Fruit fly (Drosophila melanogaster) whole organism, wandering third instar larva: ENCODE results near the gene CG3764.

Source experiments
- CG32264 ChIP-seq: fragments of 200-800 bp; sonication (Bioruptor generic); optimal IDR thresholded peaks from 2 replicates; lab custom pipeline; 2016; ENCODE audit warnings: missing biosample characterization, missing genetic modification characterization
- CG9705 ChIP-seq: fragments of 200-800 bp; sonication (Bioruptor generic); optimal IDR thresholded peaks from 2 replicates; lab custom pipeline; 2018; ENCODE audit warnings: missing biosample characterization, mild to moderate bottlenecking, missing genetic modification characterization
- CrebA ChIP-seq: fragments of 200-800 bp; sonication (Bioruptor generic); optimal IDR thresholded peaks from 2 replicates; lab custom pipeline; 2016; ENCODE audit warnings: missing biosample characterization, mild to moderate bottlenecking, missing genetic modification characterization, borderline replicate concordance
- Dfd ChIP-seq: fragments of >200 bp; optimal IDR thresholded peaks from 2 replicates; lab custom pipeline; 2017; ENCODE audit warnings: missing biosample characterization, missing genetic modification characterization
- Dif ChIP-seq: fragments of 200-275, 200-300 bp; sonication (Bioruptor generic); optimal IDR thresholded peaks from 2 replicates; lab custom pipeline; 2018; ENCODE audit warnings: missing biosample characterization, missing genetic modification characterization; ENCODE audit not compliant: partially characterized antibody
- GATAd ChIP-seq: sonication (Bioruptor generic); optimal IDR thresholded peaks from 2 replicates; lab custom pipeline; 2016; ENCODE audit warnings: missing biosample characterization, missing genetic modification characterization
- Hnf4 ChIP-seq: fragments of 200-800 bp; sonication (Bioruptor generic); optimal IDR thresholded peaks from 2 replicates; lab custom pipeline; 2016; ENCODE audit warnings: missing biosample characterization, mild to moderate bottlenecking, missing genetic modification characterization
- Hr78 ChIP-seq: fragments of >200 bp; optimal IDR thresholded peaks from 2 replicates; lab custom pipeline; 2017; ENCODE audit warnings: missing biosample characterization, missing genetic modification characterization
- Hr83 ChIP-seq: fragments of 200-300 bp; sonication (Bioruptor generic); optimal IDR thresholded peaks from 2 replicates; lab custom pipeline; 2016; ENCODE audit warnings: missing biosample characterization, mild to moderate bottlenecking, missing genetic modification characterization, moderate library complexity; ENCODE audit not compliant: poor library complexity, severe bottlenecking
- Jra ChIP-seq: sonication (Bioruptor generic); optimal IDR thresholded peaks from 2 replicates; lab custom pipeline; 2016; ENCODE audit warnings: missing biosample characterization, missing genetic modification characterization
- Mio ChIP-seq: sonication (Bioruptor generic); optimal IDR thresholded peaks from 2 replicates; lab custom pipeline; 2016; ENCODE audit warnings: missing biosample characterization, missing genetic modification characterization
- Myc ChIP-seq: fragments of >200 bp; optimal IDR thresholded peaks from 2 replicates; lab custom pipeline; 2017
- OdsH ChIP-seq: fragments of 200-800 bp; sonication (Bioruptor generic); optimal IDR thresholded peaks from 2 replicates; lab custom pipeline; 2016; ENCODE audit warnings: missing biosample characterization, mild to moderate bottlenecking, missing genetic modification characterization
- Rel ChIP-seq, 2 experiments: fragments of 200-800 bp; sonication (Bioruptor generic) in 1 of 2; optimal IDR thresholded peaks; 2 replicates in 1 of 2; 3 replicates in 1 of 2; lab custom pipeline; 2016 to 2019; ENCODE audit warnings: mild to moderate bottlenecking in 2 of 2, missing biosample characterization in 2 of 2, missing genetic modification characterization in 2 of 2, moderate library complexity in 1 of 2
- Sp1 ChIP-seq: fragments of 200-800 bp; sonication (Bioruptor generic); optimal IDR thresholded peaks from 3 replicates; lab custom pipeline; 2019; ENCODE audit warnings: missing biosample characterization, mild to moderate bottlenecking, missing genetic modification characterization, moderate library complexity
- Vsx2 ChIP-seq: fragments of 200-300, 225-300 bp; sonication (Bioruptor generic); optimal IDR thresholded peaks from 2 replicates; lab custom pipeline; 2018; ENCODE audit warnings: missing biosample characterization, missing genetic modification characterization; ENCODE audit not compliant: partially characterized antibody
- br ChIP-seq: fragments of 200-800 bp; sonication (Bioruptor generic); optimal IDR thresholded peaks from 2 replicates; lab custom pipeline; 2016; ENCODE audit warnings: missing biosample characterization, missing genetic modification characterization
- brk ChIP-seq: fragments of 200-800 bp; sonication (Bioruptor generic); optimal IDR thresholded peaks from 2 replicates; lab custom pipeline; 2016; ENCODE audit warnings: missing biosample characterization, mild to moderate bottlenecking, missing genetic modification characterization
- dl ChIP-seq, 2 experiments: fragments of 175-275, 200-275 bp in 1 of 2; fragments of 200-275 bp in 1 of 2; sonication (Bioruptor generic); optimal IDR thresholded peaks; lab custom pipeline; 2018; ENCODE audit warnings: mild to moderate bottlenecking in 2 of 2, missing biosample characterization in 2 of 2, missing genetic modification characterization in 2 of 2, moderate library complexity in 2 of 2; ENCODE audit not compliant: partially characterized antibody in 2 of 2, insufficient read depth in 1 of 2
- dmrt93B ChIP-seq: fragments of 200-800 bp; sonication (Bioruptor generic); optimal IDR thresholded peaks from 2 replicates; lab custom pipeline; 2018; ENCODE audit warnings: missing biosample characterization, mild to moderate bottlenecking, missing genetic modification characterization
- ey ChIP-seq: fragments of 200-800 bp; sonication (Bioruptor generic); optimal IDR thresholded peaks from 2 replicates; lab custom pipeline; 2016; ENCODE audit warnings: missing biosample characterization, missing genetic modification characterization
- foxo ChIP-seq, 2 experiments: fragments of 200-800 bp; sonication (Bioruptor generic); optimal IDR thresholded peaks; 2 replicates in 1 of 2; 3 replicates in 1 of 2; lab custom pipeline; 2016 to 2017; ENCODE audit warnings: missing biosample characterization in 2 of 2, missing genetic modification characterization in 2 of 2
- fru ChIP-seq: fragments of 200-800 bp; sonication (Bioruptor generic); optimal IDR thresholded peaks from 3 replicates; lab custom pipeline; 2016; ENCODE audit warnings: missing biosample characterization, mild to moderate bottlenecking, missing genetic modification characterization
- h ChIP-seq: fragments of 200-800 bp; sonication (Bioruptor generic); optimal IDR thresholded peaks from 3 replicates; lab custom pipeline; 2016; ENCODE audit warnings: missing biosample characterization, mild to moderate bottlenecking, missing genetic modification characterization
- jim ChIP-seq: fragments of 175-275, 200-325 bp; sonication (Bioruptor generic); optimal IDR thresholded peaks from 2 replicates; lab custom pipeline; 2016; ENCODE audit warnings: missing biosample characterization, mild to moderate bottlenecking, missing genetic modification characterization
- lola ChIP-seq: fragments of >200 bp; optimal IDR thresholded peaks from 2 replicates; lab custom pipeline; 2017; ENCODE audit warnings: missing biosample characterization, missing genetic modification characterization
- psq ChIP-seq: fragments of 200-800 bp; sonication (Bioruptor generic); optimal IDR thresholded peaks from 3 replicates; lab custom pipeline; 2017; ENCODE audit warnings: missing biosample characterization, mild to moderate bottlenecking, missing genetic modification characterization, moderate library complexity
- rgr ChIP-seq: fragments of 200-800 bp; sonication (Bioruptor generic); optimal IDR thresholded peaks from 3 replicates; lab custom pipeline; 2016; ENCODE audit warnings: missing biosample characterization, mild to moderate bottlenecking, missing genetic modification characterization
- sage ChIP-seq: fragments of 200-800 bp; sonication (Bioruptor generic); optimal IDR thresholded peaks from 2 replicates; lab custom pipeline; 2016; ENCODE audit warnings: missing biosample characterization, mild to moderate bottlenecking, missing genetic modification characterization
- tai ChIP-seq: sonication (Bioruptor generic); optimal IDR thresholded peaks from 2 replicates; lab custom pipeline; 2016; ENCODE audit warnings: missing biosample characterization, missing genetic modification characterization
- usp ChIP-seq: fragments of >200 bp; optimal IDR thresholded peaks from 2 replicates; lab custom pipeline; 2017; ENCODE audit warnings: missing biosample characterization, missing genetic modification characterization
- woc ChIP-seq: sonication (Bioruptor generic); optimal IDR thresholded peaks from 2 replicates; lab custom pipeline; 2016; ENCODE audit warnings: missing biosample characterization, mild to moderate bottlenecking, missing genetic modification characterization

The CG3764 gene

DNA sequence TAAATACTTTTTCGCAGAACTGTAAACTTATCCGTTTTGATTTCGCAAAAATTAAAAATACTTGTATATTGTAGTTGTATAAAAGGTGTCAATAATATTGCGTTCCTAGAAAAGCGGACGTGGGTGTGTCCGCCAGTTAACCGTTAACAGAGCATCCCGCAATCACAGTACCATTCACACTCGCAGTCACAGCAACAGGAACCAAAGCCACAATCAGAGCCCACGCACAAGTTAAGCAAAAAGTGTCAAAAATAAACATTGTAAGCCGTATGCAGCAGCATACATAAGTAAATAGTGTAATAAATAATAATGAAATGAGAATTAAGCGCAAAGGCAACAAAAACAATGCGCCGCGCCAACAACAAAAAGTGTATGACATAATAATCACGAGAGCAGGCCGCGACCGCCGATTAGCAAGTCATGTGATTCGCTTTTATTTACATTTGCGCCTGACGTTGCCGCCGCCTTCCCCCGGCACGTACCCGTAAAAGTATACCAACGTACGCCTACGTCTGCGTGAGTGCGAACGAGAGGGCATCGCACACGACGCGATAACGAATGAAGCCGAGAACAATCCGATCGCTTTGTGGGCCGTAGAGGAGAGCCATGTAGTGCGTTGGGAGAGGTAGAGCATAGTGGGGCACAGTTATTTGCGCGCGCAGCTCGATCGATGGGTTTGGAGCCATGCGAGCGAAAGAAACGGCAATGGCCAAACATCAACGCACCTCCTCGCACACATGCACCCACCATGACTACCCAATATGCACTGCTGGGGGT, 2.5 kb downstream of the CG3764 start:
- TF ChIP-seq dl (GFP tag; optimal IDR thresholded peaks at IDR 0.05; lab: Kevin White, UChicago; ENCODE audit: insufficient read depth in 1 of 2, partially characterized antibody in 2 of 2), result peak; percentile 63 to 84
- TF ChIP-seq foxo (GFP tag; optimal IDR thresholded peaks at IDR 0.05; lab: Kevin White, UChicago), result peak in 1 of 2 experiments; percentile 10
- peak; percentile 50 for TF ChIP-seq Hnf4 (GFP tag; lab: Kevin White, UChicago)
- no peak for TF ChIP-seq CrebA (GFP tag; lab: Kevin White, UChicago)
- TF ChIP-seq dmrt93B, result no peak
- TF ChIP-seq Mio (GFP tag; lab: Kevin White, UChicago), result no peak
- peak; percentile 39 for TF ChIP-seq Jra (GFP tag; lab: Kevin White, UChicago)
- TF ChIP-seq Rel (GFP tag; optimal IDR thresholded peaks at IDR 0.05; lab: Kevin White, UChicago), result no peak
- peak; percentile 89 for TF ChIP-seq Rel (tag; optimal IDR thresholded peaks at IDR 0.05; lab: Kevin White, UChicago)
- TF ChIP-seq OdsH (GFP tag; lab: Kevin White, UChicago), result peak; percentile 28
- peak; percentile 9 for TF ChIP-seq brk (GFP tag; lab: Kevin White, UChicago)
- peak; percentile 94 for TF ChIP-seq h
- TF ChIP-seq ey, result peak; percentile 26
- no peak for TF ChIP-seq Myc (lab: Kevin White, UChicago)
- TF ChIP-seq Dif, result peak; percentile 81
- peak; percentile 95 for TF ChIP-seq Hr83 (GFP tag; lab: Kevin White, UChicago)
- peak; percentile 36 for TF ChIP-seq fru (GFP tag; lab: Kevin White, UChicago)
- TF ChIP-seq br (GFP tag; lab: Kevin White, UChicago), result peak; percentile 70
- TF ChIP-seq Sp1 (GFP tag; lab: Kevin White, UChicago), result peak; percentile 17
- peak; percentile 73 for TF ChIP-seq woc (GFP tag; lab: Kevin White, UChicago)
- TF ChIP-seq lola (GFP tag; lab: Kevin White, UChicago), result no peak
- TF ChIP-seq psq (GFP tag; lab: Kevin White, UChicago), result peak; percentile 0
- TF ChIP-seq jim (GFP tag; lab: Kevin White, UChicago), result no peak

DNA sequence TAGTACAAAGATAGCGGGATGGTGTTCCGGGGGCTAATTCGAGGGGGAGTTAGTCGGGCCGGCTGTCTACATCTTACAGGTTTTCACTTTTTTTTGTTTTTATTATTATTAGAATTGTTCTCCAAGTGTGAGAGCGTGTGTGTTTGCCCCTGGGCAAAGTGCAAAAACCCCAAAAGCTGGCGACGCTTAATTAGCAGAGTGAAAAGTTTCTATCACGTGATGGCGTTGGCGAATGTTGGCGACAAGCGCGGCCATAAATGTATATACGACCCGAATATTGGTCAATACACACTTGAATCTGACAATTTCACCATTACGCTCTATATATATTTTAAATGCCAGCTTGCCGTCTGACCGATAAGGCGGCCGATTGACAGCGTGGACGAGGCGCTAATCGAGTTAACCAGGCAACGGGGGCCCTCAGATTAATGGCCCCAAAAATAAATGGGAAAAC, 3.4 kb downstream of the CG3764 start:
- TF ChIP-seq Vsx2 (GFP tag; lab: Kevin White, UChicago) (peak; percentile 21), tai (GFP tag; lab: Kevin White, UChicago) (no peak), rgr (GFP tag; lab: Kevin White, UChicago) (peak; percentile 21), dl (GFP tag; optimal IDR thresholded peaks at IDR 0.05; lab: Kevin White, UChicago; ENCODE audit: insufficient read depth in 1 of 2, partially characterized antibody in 2 of 2) (no peak), usp (GFP tag; lab: Kevin White, UChicago) (no peak), Rel (GFP tag; optimal IDR thresholded peaks at IDR 0.05; lab: Kevin White, UChicago) (no peak), Rel (tag; optimal IDR thresholded peaks at IDR 0.05; lab: Kevin White, UChicago) (peak; percentile 51), CrebA (GFP tag; lab: Kevin White, UChicago) (peak; percentile 51), br (GFP tag; lab: Kevin White, UChicago) (peak; percentile 12), Hnf4 (GFP tag; lab: Kevin White, UChicago) (peak; percentile 12)

DNA sequence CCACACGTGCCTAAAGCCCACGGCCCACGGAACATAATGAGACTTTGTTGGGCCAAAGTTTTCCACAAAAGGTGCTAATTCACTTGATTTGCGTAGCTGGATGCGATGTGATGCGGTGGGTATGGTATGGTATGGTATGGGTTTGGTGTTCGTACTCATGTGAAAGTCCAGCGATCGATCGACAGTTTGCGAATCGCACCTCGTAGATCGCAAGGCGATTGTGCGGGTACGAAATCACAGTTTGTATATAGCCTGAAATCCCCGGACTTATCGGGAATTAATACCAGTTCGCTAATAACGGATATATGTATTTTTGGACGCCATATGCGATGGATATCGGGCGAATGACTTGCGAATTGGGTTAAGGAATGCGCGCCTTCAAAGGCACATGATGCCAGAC, 4.4 kb downstream of the CG3764 start:
- TF ChIP-seq CG32264 (GFP tag; lab: Kevin White, UChicago) (no peak), Rel (GFP tag; optimal IDR thresholded peaks at IDR 0.05; lab: Kevin White, UChicago) (no peak), Rel (tag; optimal IDR thresholded peaks at IDR 0.05; lab: Kevin White, UChicago) (peak; percentile 98)
- TF ChIP-seq, all 38 proteins: peak for 1

DNA sequence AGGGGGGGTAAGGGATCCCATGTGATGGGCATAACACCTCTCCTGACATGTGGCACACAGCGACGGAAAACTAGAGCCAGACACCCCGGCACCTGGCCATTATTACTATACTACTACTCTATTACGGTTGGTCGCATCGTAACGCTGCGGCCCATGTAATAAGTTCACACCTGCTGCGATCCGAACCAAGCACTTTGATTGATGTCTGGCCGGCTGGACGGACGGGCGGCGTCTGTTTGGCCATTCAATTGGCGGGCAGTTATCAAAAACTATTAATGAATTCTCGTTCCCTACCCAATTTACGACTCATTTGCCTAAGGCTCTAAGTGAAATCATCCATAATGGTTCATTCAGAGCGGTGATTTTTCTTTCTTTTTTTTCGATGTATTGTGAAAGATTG, 4.9 kb downstream of the CG3764 start:
- TF ChIP-seq Vsx2 (GFP tag; lab: Kevin White, UChicago) (no peak), jim (GFP tag; lab: Kevin White, UChicago) (no peak), sage (GFP tag; lab: Kevin White, UChicago) (no peak), Hnf4 (GFP tag; lab: Kevin White, UChicago) (no peak), GATAd (GFP tag; lab: Kevin White, UChicago) (no peak), Myc (lab: Kevin White, UChicago) (no peak), usp (GFP tag; lab: Kevin White, UChicago) (no peak), Hr78 (GFP tag; lab: Kevin White, UChicago) (no peak), Mio (GFP tag; lab: Kevin White, UChicago) (no peak), Dfd (GFP tag; lab: Kevin White, UChicago) (no peak), Hr83 (GFP tag; lab: Kevin White, UChicago) (no peak), tai (GFP tag; lab: Kevin White, UChicago) (no peak), fru (GFP tag; lab: Kevin White, UChicago) (no peak), CG9705 (GFP tag; lab: Kevin White, UChicago) (no peak), lola (GFP tag; lab: Kevin White, UChicago) (no peak), Jra (GFP tag; lab: Kevin White, UChicago) (no peak)
- TF ChIP-seq, all 38 proteins: peak for 0
